Worm (Caenorhabditis elegans): ENCODE measurements around the gene R07E5.4.
"Not testable (repeated sequence)": the region's sequence is repeated elsewhere in the genome, so short reads cannot be mapped to it uniquely, and the experiment has no call there.

Gene R07E5.4

ce11 chrIII:4370585-4370984 is 24.0 kb upstream of the R07E5.4 start, which contains the start of gene ckb-3:
Gene ckb-3, plus strand, starts transcription at chrIII:4370885.
- TF ChIP-seq ama-1 (optimal IDR thresholded peaks at IDR 0.05) = no peak

DNA sequence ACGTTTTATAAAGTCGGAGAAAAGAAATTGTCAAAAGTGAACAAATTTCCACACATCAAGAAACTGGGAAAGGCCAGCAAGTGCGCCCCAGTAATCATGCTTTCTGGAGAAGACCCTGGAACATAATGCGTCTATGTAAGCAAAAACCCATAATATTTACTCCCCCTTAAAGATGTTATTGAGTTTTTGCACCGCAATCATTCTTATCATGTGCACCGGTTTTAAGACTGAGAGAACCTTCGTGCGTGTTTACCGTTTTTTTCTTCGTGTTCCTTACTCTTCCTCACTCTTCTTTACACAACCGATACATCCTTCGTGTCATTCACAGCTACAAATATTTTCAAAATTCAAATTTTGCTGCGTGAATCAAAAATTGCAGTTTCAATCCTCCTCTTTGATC is 21.7 kb upstream of the R07E5.4 start:
- no peak for TF ChIP-seq daf-16 (GFP tag; optimal IDR thresholded peaks at IDR 0.05)
- peak; percentile 97 for TF ChIP-seq daf-16 (tag; optimal IDR thresholded peaks at IDR 0.05)
- no peak for TF ChIP-seq lin-38 (GFP tag; IDR thresholded peaks at IDR 0.05)
- TF ChIP-seq ceh-32 (tag; optimal IDR thresholded peaks at IDR 0.05; ENCODE audit: poor library complexity) = no peak
- TF ChIP-seq dve-1 (tag; optimal IDR thresholded peaks at IDR 0.05; ENCODE audit: insufficient read depth) = no peak
- TF ChIP-seq zfp-2 (tag; optimal IDR thresholded peaks at IDR 0.05) = no peak

ce11 chrIII:4374854-4375253 is 19.7 kb upstream of the R07E5.4 start, which contains the start of gene pals-26:
Gene pals-26, plus strand, starts transcription at chrIII:4375154.
- TF ChIP-seq F10B5.3 (tag; optimal IDR thresholded peaks at IDR 0.05) (no peak), Y75B8A.6 (GFP tag; IDR thresholded peaks at IDR 0.05) (no peak), lin-38 (GFP tag; IDR thresholded peaks at IDR 0.05) (no peak), dmd-8 (GFP tag; IDR thresholded peaks at IDR 0.05) (no peak), spr-1 (tag; optimal IDR thresholded peaks at IDR 0.05) (no peak), nhr-11 (tag; optimal IDR thresholded peaks at IDR 0.05) (no peak), nhr-41 (GFP tag; IDR thresholded peaks at IDR 0.05) (no peak), pha-4 (GFP tag; IDR thresholded peaks at IDR 0.05) (no peak), pha-4 (tag; optimal IDR thresholded peaks at IDR 0.05) (no peak), nhr-77 (tag; optimal IDR thresholded peaks at IDR 0.05) (no peak)

ce11 chrIII:4378600-4379293 is 15.8 kb upstream of the R07E5.4 start:
- TF ChIP-seq dmd-9 (GFP tag; IDR thresholded peaks at IDR 0.05) (0 out of 2 replicates have a peak, but pooled peaks have one; percentile 30), nhr-111 (GFP tag; optimal IDR thresholded peaks at IDR 0.05) (peak; percentile 69), ceh-44 (GFP tag; IDR thresholded peaks at IDR 0.05) (peak; percentile 37; the same call in 1 of the 2 replicates), daf-16 (GFP tag; optimal IDR thresholded peaks at IDR 0.05) (peak in 1 of 2 experiments; percentile 48), daf-16 (tag; optimal IDR thresholded peaks at IDR 0.05) (peak; percentile 40), lin-1 (GFP tag; IDR thresholded peaks at IDR 0.05) (peak; percentile 63), daf-19 (GFP tag; conservative IDR thresholded peaks at IDR 0.05) (0 out of 2 replicates have a peak, but pooled peaks have one; percentile 57), lin-29 (GFP tag; IDR thresholded peaks at IDR 0.05) (0 out of 2 replicates have a peak, but pooled peaks have one; percentile 16), pqm-1 (tag; optimal IDR thresholded peaks at IDR 0.05) (peak; percentile 70), lin-13 (GFP tag; optimal IDR thresholded peaks at IDR 0.05) (peak; percentile 38), madf-9 (GFP tag; conservative IDR thresholded peaks at IDR 0.05) (peak; percentile 56; the same call in 1 of the 2 replicates), nhr-48 (tag; optimal IDR thresholded peaks at IDR 0.05) (peak; percentile 77), hlh-11 (tag; optimal IDR thresholded peaks at IDR 0.05) (peak; percentile 78), php-3 (GFP tag; IDR thresholded peaks at IDR 0.05) (peak; percentile 48), nhr-41 (GFP tag; IDR thresholded peaks at IDR 0.05) (peak; percentile 78), duxl-1 (tag; optimal IDR thresholded peaks at IDR 0.05; ENCODE audit: poor library complexity) (peak; percentile 79), nhr-25 (tag; optimal IDR thresholded peaks at IDR 0.05; ENCODE audit: borderline replicate concordance, insufficient read depth) (peak; percentile 79), rbr-2 (tag; optimal IDR thresholded peaks at IDR 0.05) (peak; percentile 69), F44E2.7 (GFP tag; IDR thresholded peaks at IDR 0.05) (peak; percentile 68; the same call in 1 of the 2 replicates), hlh-30 (tag; optimal IDR thresholded peaks at IDR 0.05; ENCODE audit: insufficient read depth) (peak; percentile 34), zip-11 (GFP tag; IDR thresholded peaks at IDR 0.05) (peak; percentile 46; the same call in 1 of the 2 replicates), nhr-28 (tag; optimal IDR thresholded peaks at IDR 0.05) (peak; percentile 18), unc-62 (GFP tag; optimal IDR thresholded peaks at IDR 0.05 in 1 of 2) (peak in 1 of 2 experiments; percentile 66), fkh-10 (GFP tag; optimal IDR thresholded peaks at IDR 0.05) (peak; percentile 4), zip-2 (tag; optimal IDR thresholded peaks at IDR 0.05) (peak; percentile 45), hmg-1.1 (GFP tag; IDR thresholded peaks at IDR 0.05) (peak; percentile 88), F49E8.2 (tag; optimal IDR thresholded peaks at IDR 0.05; ENCODE audit: borderline replicate concordance) (peak; percentile 2), arid-1 (GFP tag; conservative IDR thresholded peaks at IDR 0.05) (peak; percentile 68), Y105C5A.15 (GFP tag; IDR thresholded peaks at IDR 0.05) (0 out of 2 replicates have a peak, but pooled peaks have one; percentile 12)
- TF ChIP-seq unc-62 (tag; optimal IDR thresholded peaks at IDR 0.05) = not testable (repeated sequence)
